Worm (Caenorhabditis elegans): ENCODE results near the gene dnj-18.

ce11 chrIII:4665272-4665671, 32.6 kb upstream of the dnj-18 start, which contains the start of gene T23F11.4:
- TF ChIP-seq elt-1 (tag; optimal IDR thresholded peaks at IDR 0.05; ENCODE audit: borderline replicate concordance, insufficient read depth): no peak
- TF ChIP-seq nhr-237 (tag; optimal IDR thresholded peaks at IDR 0.05): no peak
- TF ChIP-seq nhr-12 (tag; optimal IDR thresholded peaks at IDR 0.05): no peak
- TF ChIP-seq mep-1 (tag; optimal IDR thresholded peaks at IDR 0.05): no peak
- TF ChIP-seq sptf-1 (tag; optimal IDR thresholded peaks at IDR 0.05): no peak
- TF ChIP-seq ztf-11 (tag; optimal IDR thresholded peaks at IDR 0.05): no peak
- no peak for TF ChIP-seq lsy-2 (tag; optimal IDR thresholded peaks at IDR 0.05)
- TF ChIP-seq snpc-4 (tag; optimal IDR thresholded peaks at IDR 0.05): no peak
- no peak for TF ChIP-seq unc-62 (GFP tag; optimal IDR thresholded peaks at IDR 0.05)
- no peak for TF ChIP-seq nhr-76 (tag; optimal IDR thresholded peaks at IDR 0.05)

All from whole organism, mixed stage, embryonic.